Fruit fly (Drosophila melanogaster) whole organism, prepupa: ENCODE data around the gene Coa8.

Experiments used
- Blimp-1 ChIP-seq: fragments of 200-800 bp; sonication (Bioruptor generic); optimal IDR thresholded peaks from 3 replicates; lab custom pipeline; 2017; ENCODE audit warnings: missing biosample characterization, missing genetic modification characterization, mild to moderate bottlenecking, moderate library complexity, missing genetic modification reagents
- CG10631 ChIP-seq: fragments of 200-800 bp; sonication (Bioruptor generic); optimal IDR thresholded peaks from 2 replicates; lab custom pipeline; 2016; ENCODE audit warnings: missing biosample characterization, missing genetic modification characterization
- CG11294 ChIP-seq: fragments of 200-800 bp; sonication (Bioruptor generic); IDR thresholded peaks from 2 replicates; pipeline ENCODE4 v1.3.6; 2022; ENCODE audit warnings: missing biosample characterization, missing genetic modification characterization
- CG11762 ChIP-seq: fragments of 200-800 bp; sonication (Bioruptor generic); optimal IDR thresholded peaks from 3 replicates; lab custom pipeline; 2016; ENCODE audit warnings: missing biosample characterization, missing genetic modification characterization; ENCODE audit not compliant: insufficient read depth
- CG11902 ChIP-seq: fragments of 200-800 bp; sonication (Bioruptor generic); optimal IDR thresholded peaks from 3 replicates; lab custom pipeline; 2016; ENCODE audit warnings: missing biosample characterization, missing genetic modification characterization
- CG15336 ChIP-seq: fragments of 200-800 bp; sonication (Bioruptor generic); IDR thresholded peaks from 2 replicates; pipeline ENCODE4 v1.3.6; 2022; ENCODE audit warnings: missing biosample characterization, missing genetic modification characterization
- CG1621 ChIP-seq: fragments of 200-800 bp; sonication (Bioruptor generic); optimal IDR thresholded peaks from 3 replicates; lab custom pipeline; 2018; ENCODE audit warnings: missing biosample characterization, mild to moderate bottlenecking, missing genetic modification characterization
- CG16779 ChIP-seq: fragments of 200-800 bp; sonication (Bioruptor generic); optimal IDR thresholded peaks from 3 replicates; lab custom pipeline; 2017; ENCODE audit warnings: missing biosample characterization, mild to moderate bottlenecking, missing genetic modification characterization
- CG32006 ChIP-seq: fragments of 200-800 bp; sonication (Bioruptor generic); optimal IDR thresholded peaks from 3 replicates; lab custom pipeline; 2017; ENCODE audit warnings: missing biosample characterization, mild to moderate bottlenecking, missing genetic modification characterization
- CG34406 ChIP-seq: fragments of 200-800 bp; sonication (Bioruptor generic); optimal IDR thresholded peaks from 3 replicates; lab custom pipeline; 2016; ENCODE audit warnings: missing biosample characterization, missing genetic modification characterization
- CG6163 ChIP-seq: fragments of 200-800 bp; sonication (Bioruptor generic); IDR thresholded peaks from 3 replicates; pipeline ENCODE4 v1.3.6; 2022; ENCODE audit warnings: missing biosample characterization, missing genetic modification characterization
- CG6276 ChIP-seq: fragments of 200-800 bp; sonication (Bioruptor generic); optimal IDR thresholded peaks from 2 replicates; lab custom pipeline; 2017; ENCODE audit warnings: missing biosample characterization, mild to moderate bottlenecking, missing genetic modification characterization
- CG6792 ChIP-seq: fragments of 200-800 bp; sonication (Bioruptor generic); optimal IDR thresholded peaks from 3 replicates; lab custom pipeline; 2016; ENCODE audit warnings: missing biosample characterization, missing genetic modification characterization
- CG6808 ChIP-seq: fragments of 200-800 bp; sonication (Bioruptor generic); optimal IDR thresholded peaks from 3 replicates; lab custom pipeline; 2017; ENCODE audit warnings: missing biosample characterization, missing genetic modification characterization, mild to moderate bottlenecking, moderate library complexity, missing genetic modification reagents
- CG6854 ChIP-seq: fragments of 200-800 bp; sonication (Bioruptor generic); optimal IDR thresholded peaks from 2 replicates; lab custom pipeline; 2017; ENCODE audit warnings: missing biosample characterization, mild to moderate bottlenecking, missing genetic modification characterization
- CG7368 ChIP-seq: fragments of 200-800 bp; sonication (Bioruptor generic); optimal IDR thresholded peaks from 3 replicates; lab custom pipeline; 2016; ENCODE audit warnings: missing biosample characterization, missing genetic modification characterization
- CG8119 ChIP-seq: fragments of 200-800 bp; sonication (Bioruptor generic); IDR thresholded peaks from 3 replicates; pipeline ENCODE4 v1.3.6; 2022; ENCODE audit warnings: missing biosample characterization, missing genetic modification characterization
- CG8632 ChIP-seq: fragments of 200-800 bp; sonication (Bioruptor generic); optimal IDR thresholded peaks from 3 replicates; lab custom pipeline; 2016; ENCODE audit warnings: missing biosample characterization, missing genetic modification characterization
- CG9139 ChIP-seq: fragments of 200-800 bp; sonication (Bioruptor generic); optimal IDR thresholded peaks from 3 replicates; lab custom pipeline; 2017; ENCODE audit warnings: missing biosample characterization, mild to moderate bottlenecking, missing genetic modification characterization
- Eip78C ChIP-seq: fragments of 200-800 bp; sonication (Bioruptor generic); peaks from one replicate; lab custom pipeline; 2016; ENCODE audit warnings: missing biosample characterization, missing genetic modification characterization
- Eip93F ChIP-seq: fragments of 200-800 bp; sonication (Bioruptor generic); optimal IDR thresholded peaks from 2 replicates; lab custom pipeline; 2016; ENCODE audit warnings: missing biosample characterization, mild to moderate bottlenecking, missing genetic modification characterization
- Ets21C ChIP-seq: fragments of 200-800 bp; sonication (Bioruptor generic); optimal IDR thresholded peaks from 3 replicates; lab custom pipeline; 2016; ENCODE audit warnings: missing biosample characterization, missing genetic modification characterization
- Ets96B ChIP-seq: fragments of 200-800 bp; optimal IDR thresholded peaks from 2 replicates; lab custom pipeline; 2019; ENCODE audit warnings: missing biosample characterization, mild to moderate bottlenecking, missing genetic modification characterization, moderate library complexity
- Gug ChIP-seq: fragments of 200-800 bp; sonication (Bioruptor generic); IDR thresholded peaks from 2 replicates; pipeline ENCODE4 v1.3.6; 2022; ENCODE audit warnings: missing biosample characterization, missing genetic modification characterization
- Hr39 ChIP-seq: fragments of 200-800 bp; sonication (Bioruptor generic); optimal IDR thresholded peaks from 2 replicates; lab custom pipeline; 2016; ENCODE audit warnings: missing biosample characterization, missing genetic modification characterization
- Hr4 ChIP-seq: fragments of 200-800 bp; sonication (Bioruptor generic); optimal IDR thresholded peaks from 3 replicates; lab custom pipeline; 2016; ENCODE audit warnings: missing biosample characterization, missing genetic modification characterization
- Smox ChIP-seq: fragments of 200-800 bp; sonication (Bioruptor generic); optimal IDR thresholded peaks from 3 replicates; lab custom pipeline; 2016; ENCODE audit warnings: missing biosample characterization, missing genetic modification characterization
- Sox14 ChIP-seq: fragments of 200-800 bp; sonication (Bioruptor generic); optimal IDR thresholded peaks from 3 replicates; lab custom pipeline; 2016; ENCODE audit warnings: missing biosample characterization, missing genetic modification characterization
- Sox15 ChIP-seq: fragments of 200-800 bp; sonication (Bioruptor generic); optimal IDR thresholded peaks from 3 replicates; lab custom pipeline; 2016; ENCODE audit warnings: missing biosample characterization, missing genetic modification characterization
- achi ChIP-seq: fragments of 200-800 bp; sonication (Bioruptor generic); optimal IDR thresholded peaks from 3 replicates; lab custom pipeline; 2016; ENCODE audit warnings: missing biosample characterization, missing genetic modification characterization
- acj6 ChIP-seq: fragments of 200-800 bp; sonication (Bioruptor generic); optimal IDR thresholded peaks from 3 replicates; lab custom pipeline; 2016; ENCODE audit warnings: missing biosample characterization, missing genetic modification characterization
- dac ChIP-seq: fragments of 200-800 bp; sonication (Bioruptor generic); optimal IDR thresholded peaks from 2 replicates; lab custom pipeline; 2017; ENCODE audit warnings: missing biosample characterization, mild to moderate bottlenecking, missing genetic modification characterization
- dsx ChIP-seq: fragments of 200-800 bp; optimal IDR thresholded peaks from 3 replicates; lab custom pipeline; 2019; ENCODE audit warnings: missing biosample characterization, mild to moderate bottlenecking, missing genetic modification characterization, moderate library complexity; ENCODE audit not compliant: poor library complexity, severe bottlenecking
- eg ChIP-seq: fragments of 200-800 bp; sonication (Bioruptor generic); IDR thresholded peaks from 3 replicates; pipeline ENCODE4 v1.3.6; 2022; ENCODE audit warnings: missing biosample characterization, missing genetic modification characterization
- esn ChIP-seq: fragments of 200-800 bp; sonication (Bioruptor generic); optimal IDR thresholded peaks from 2 replicates; lab custom pipeline; 2016; ENCODE audit warnings: missing biosample characterization, mild to moderate bottlenecking, missing genetic modification characterization, moderate library complexity
- fd85E ChIP-seq: fragments of 200-800 bp; sonication (Bioruptor generic); optimal IDR thresholded peaks from 3 replicates; lab custom pipeline; 2016; ENCODE audit warnings: missing biosample characterization, missing genetic modification characterization
- fkh ChIP-seq: fragments of 200-800 bp; sonication (Bioruptor generic); optimal IDR thresholded peaks from 3 replicates; lab custom pipeline; 2017; ENCODE audit warnings: missing biosample characterization, mild to moderate bottlenecking, missing genetic modification characterization, moderate library complexity
- lz ChIP-seq: fragments of 200-800 bp; sonication (Bioruptor generic); optimal IDR thresholded peaks from 3 replicates; lab custom pipeline; 2016; ENCODE audit warnings: missing biosample characterization, missing genetic modification characterization
- net ChIP-seq: fragments of 200-800 bp; sonication (Bioruptor generic); optimal IDR thresholded peaks from 3 replicates; lab custom pipeline; 2016; ENCODE audit warnings: missing biosample characterization, missing genetic modification characterization
- salr ChIP-seq, 2 experiments: fragments of 200-800 bp; sonication (Bioruptor generic); optimal IDR thresholded peaks; 3 replicates each; lab custom pipeline; 2016 to 2018; ENCODE audit warnings: missing biosample characterization in 2 of 2, missing genetic modification characterization in 2 of 2, mild to moderate bottlenecking in 1 of 2
- spab ChIP-seq: fragments of 200-800 bp; sonication (Bioruptor generic); optimal IDR thresholded peaks from 2 replicates; lab custom pipeline; 2017; ENCODE audit warnings: missing biosample characterization, mild to moderate bottlenecking, missing genetic modification characterization, missing genetic modification reagents
- ss ChIP-seq, 2 experiments: fragments of 200-800 bp; sonication (Bioruptor generic); optimal IDR thresholded peaks; 2 replicates in 1 of 2; 3 replicates in 1 of 2; lab custom pipeline; 2017 to 2018; ENCODE audit warnings: mild to moderate bottlenecking in 2 of 2, missing biosample characterization in 2 of 2, missing genetic modification characterization in 2 of 2, moderate library complexity in 1 of 2
- svp ChIP-seq: fragments of 200-800 bp; sonication (Bioruptor generic); peaks from one replicate; lab custom pipeline; 2016; ENCODE audit warnings: missing biosample characterization, missing genetic modification characterization
- topi ChIP-seq: fragments of 200-800 bp; sonication (Bioruptor generic); optimal IDR thresholded peaks from 3 replicates; lab custom pipeline; 2016; ENCODE audit warnings: missing biosample characterization, missing genetic modification characterization
- vri ChIP-seq: fragments of 200-800 bp; sonication (Bioruptor generic); optimal IDR thresholded peaks from 3 replicates; lab custom pipeline; 2016; ENCODE audit warnings: missing biosample characterization, mild to moderate bottlenecking, missing genetic modification characterization

Coa8 gene

DNA sequence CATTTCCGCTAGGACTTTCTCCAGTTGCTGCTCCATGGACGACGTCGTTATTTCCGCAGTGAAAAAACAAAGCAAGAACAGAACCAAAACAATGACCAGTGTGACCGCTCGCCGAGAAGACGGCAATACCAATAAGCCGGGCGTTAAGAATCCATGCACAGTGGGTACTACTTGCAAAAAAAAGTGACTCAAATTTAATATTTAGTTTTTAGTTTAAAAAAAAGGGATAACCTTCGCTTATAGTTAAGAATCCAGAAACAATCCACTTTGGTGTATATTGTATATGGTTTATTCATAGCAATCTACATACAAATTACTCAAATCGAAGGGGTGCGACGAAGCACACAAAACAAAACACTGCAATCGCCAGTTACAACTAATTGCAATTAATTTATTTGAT lies 21.2 kb upstream of the Coa8 start, which contains the start of gene Lamtor5 (continued):
- peak; percentile 22 for TF ChIP-seq CG34406
- peak; percentile 3 to 39 for TF ChIP-seq ss (GFP tag; optimal IDR thresholded peaks at IDR 0.05; lab: Kevin White, UChicago)
- no peak for TF ChIP-seq dac
- no peak for TF ChIP-seq CG11902
- TF ChIP-seq Blimp-1 (GFP tag; lab: Kevin White, UChicago): peak; percentile 10
- TF ChIP-seq salr (GFP tag; optimal IDR thresholded peaks at IDR 0.05; lab: Kevin White, UChicago): no peak
- TF ChIP-seq CG32006 (GFP tag; lab: Kevin White, UChicago): peak; percentile 37
- peak; percentile 82 for TF ChIP-seq Sox14 (GFP tag; lab: Kevin White, UChicago)
- TF ChIP-seq lz (GFP tag; lab: Kevin White, UChicago): peak; percentile 63
- peak; percentile 55 for TF ChIP-seq CG15336
- peak; percentile 49 for TF ChIP-seq acj6 (GFP tag; lab: Kevin White, UChicago)
- no peak for TF ChIP-seq CG6276 (GFP tag; lab: Kevin White, UChicago)
- peak; percentile 36 for TF ChIP-seq Ets96B
- no peak for TF ChIP-seq CG16779 (tag; lab: Kevin White, UChicago)
- TF ChIP-seq eg (GFP tag; lab: Robert Waterston, UW): peak; percentile 42; the same call in 1 of the 3 replicates
- TF ChIP-seq vri (GFP tag; lab: Kevin White, UChicago): peak; percentile 45
- no peak for TF ChIP-seq Eip93F (GFP tag; lab: Kevin White, UChicago)
- TF ChIP-seq net (GFP tag; lab: Kevin White, UChicago): peak; percentile 44
- TF ChIP-seq svp: peak; percentile 83
- TF ChIP-seq CG1621 (tag; lab: Kevin White, UChicago): no peak
- peak; percentile 70 for TF ChIP-seq topi (GFP tag; lab: Kevin White, UChicago)
- TF ChIP-seq achi (GFP tag; lab: Kevin White, UChicago): peak; percentile 41
- TF ChIP-seq spab (GFP tag; lab: Kevin White, UChicago): no peak
- TF ChIP-seq dsx (GFP tag; lab: Kevin White, UChicago): peak; percentile 23
- TF ChIP-seq Eip78C (GFP tag; lab: Kevin White, UChicago): peak; percentile 72
- TF ChIP-seq CG10631: peak; percentile 48
- TF ChIP-seq CG11762 (GFP tag; lab: Kevin White, UChicago): no peak
- peak; percentile 6 for TF ChIP-seq Ets21C

DNA sequence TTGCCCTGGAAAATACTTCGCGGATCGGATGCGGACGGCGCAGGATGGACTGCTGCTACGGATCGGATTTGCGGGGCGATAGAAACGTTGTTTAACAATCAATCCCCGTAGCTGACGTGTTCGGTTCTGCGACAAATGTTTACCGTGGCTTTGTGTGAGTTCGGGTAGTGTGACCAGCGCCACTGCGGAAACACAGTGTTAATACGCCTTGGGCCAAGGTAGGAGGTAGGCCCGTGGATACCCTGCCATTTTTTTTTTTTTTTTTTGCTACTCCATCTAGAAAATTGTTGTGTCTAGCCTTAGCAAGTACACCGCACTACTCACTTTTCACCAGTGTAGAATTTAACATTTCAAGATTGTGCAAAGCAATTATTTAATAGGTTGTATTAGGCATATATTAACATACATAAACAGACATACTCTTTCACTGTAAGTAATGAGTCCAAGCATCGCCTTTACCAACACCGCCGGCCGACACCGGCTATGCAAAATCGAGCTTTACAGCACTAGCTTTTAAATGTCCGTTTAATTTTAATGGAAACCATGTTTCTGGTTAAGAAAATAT lies 18.4 kb upstream of the Coa8 start, which contains the start of gene deltaCOP:
deltaCOP (minus strand) TSS at position 171 of the 565 bp plus-strand sequence.
- TF ChIP-seq CG32006 (GFP tag; lab: Kevin White, UChicago) (peak; percentile 87), eg (GFP tag; lab: Robert Waterston, UW) (peak; percentile 72; the same call in 2 of the 3 replicates), Hr4 (GFP tag; lab: Kevin White, UChicago) (no peak), lz (GFP tag; lab: Kevin White, UChicago) (peak; percentile 91), CG6792 (GFP tag; lab: Kevin White, UChicago) (peak; percentile 88), fkh (GFP tag; lab: Kevin White, UChicago) (no peak), CG34406 (peak; percentile 83), CG11902 (no peak), CG8632 (GFP tag; lab: Kevin White, UChicago) (peak; percentile 85), Blimp-1 (GFP tag; lab: Kevin White, UChicago) (no peak), achi (GFP tag; lab: Kevin White, UChicago) (peak; percentile 84), Hr39 (peak; percentile 90), CG10631 (no peak), Gug (GFP tag; lab: Robert Waterston, UW) (peak; percentile 77), CG11294 (GFP tag; lab: Robert Waterston, UW) (peak; percentile 72), Eip93F (GFP tag; lab: Kevin White, UChicago) (no peak), acj6 (GFP tag; lab: Kevin White, UChicago) (no peak), CG11762 (GFP tag; lab: Kevin White, UChicago) (peak; percentile 70), vri (GFP tag; lab: Kevin White, UChicago) (no peak), Smox (GFP tag; lab: Kevin White, UChicago) (no peak), esn (GFP tag; lab: Kevin White, UChicago) (peak; percentile 92), CG6854 (peak; percentile 16), Sox14 (GFP tag; lab: Kevin White, UChicago) (peak; percentile 93), CG6808 (no peak), Sox15 (GFP tag; lab: Kevin White, UChicago) (peak; percentile 84), ss (GFP tag; optimal IDR thresholded peaks at IDR 0.05; lab: Kevin White, UChicago) (peak in 1 of 2 experiments; percentile 80), CG7368 (GFP tag; lab: Kevin White, UChicago) (peak; percentile 77), dsx (GFP tag; lab: Kevin White, UChicago) (peak; percentile 59), CG6163 (GFP tag; lab: Robert Waterston, UW) (peak; percentile 82), CG9139 (no peak), fd85E (GFP tag; lab: Kevin White, UChicago) (no peak), spab (GFP tag; lab: Kevin White, UChicago) (no peak), net (GFP tag; lab: Kevin White, UChicago) (peak; percentile 81), CG1621 (tag; lab: Kevin White, UChicago) (peak; percentile 47), CG8119 (GFP tag; lab: Robert Waterston, UW) (peak; percentile 73; the same call in 2 of the 3 replicates), Ets96B (peak; percentile 72), dac (no peak), Ets21C (peak; percentile 89), CG6276 (GFP tag; lab: Kevin White, UChicago) (no peak)
